Worm (Caenorhabditis elegans) whole organism, young adult: Measurements from ENCODE around the gene F37C4.8.

Source experiments
- B0035.1 ChIP-seq: sonication (generic microtip); optimal IDR thresholded peaks from 2 replicates; lab custom pipeline; 2016; ENCODE audit warnings: missing genetic modification characterization, mild to moderate bottlenecking, missing compliant biosample characterization, missing genotype, missing genetic modification reagents
- fkh-3 ChIP-seq: sonication (generic microtip); optimal IDR thresholded peaks from 2 replicates; lab custom pipeline; 2016; ENCODE audit warnings: mild to moderate bottlenecking, missing genetic modification characterization, missing compliant biosample characterization
- hlh-12 ChIP-seq: sonication (generic microtip); optimal IDR thresholded peaks from 2 replicates; lab custom pipeline; 2016; ENCODE audit warnings: missing genetic modification characterization, missing compliant biosample characterization
- sea-2 ChIP-seq: fragments of 200-800 bp; sonication (Bioruptor generic); IDR thresholded peaks from 2 replicates; pipeline ENCODE4 v1.3.6; 2022; ENCODE audit warnings: missing genetic modification characterization, missing compliant biosample characterization
- snpc-1.1 ChIP-seq: sonication (generic microtip); optimal IDR thresholded peaks from 2 replicates; lab custom pipeline; 2017; ENCODE audit warnings: missing genetic modification characterization, mild to moderate bottlenecking, missing compliant biosample characterization, antibody characterized with exemption, moderate library complexity, missing genotype, missing genetic modification reagents; ENCODE audit not compliant: insufficient read depth
- snpc-4 ChIP-seq, 5 experiments: fragments of 150-350 bp in 1 of 5; sonication (generic microtip) in 4 of 5; optimal IDR thresholded peaks; 2 replicates each; lab custom pipeline; 2014 to 2018; ENCODE audit warnings: missing genetic modification characterization in 5 of 5, missing biosample characterization in 3 of 5, antibody characterized with exemption in 2 of 5, mild to moderate bottlenecking in 2 of 5, missing compliant biosample characterization in 2 of 5, missing genotype in 2 of 5, moderate library complexity in 2 of 5, missing genetic modification reagents in 1 of 5
- unc-130 ChIP-seq: sonication (generic microtip); optimal IDR thresholded peaks from 2 replicates; lab custom pipeline; 2016; ENCODE audit warnings: missing genetic modification reagents, missing genetic modification characterization, missing compliant biosample characterization

ce11 chrIV:3907506-3908188 is 26.6 kb upstream of the F37C4.8 start, which contains the start of the genes F56D6.22 and F56D6.12:
- TF ChIP-seq sea-2 (GFP tag; lab: Robert Waterston, UW), result no peak
- no peak for TF ChIP-seq fkh-3 (tag; lab: Kevin White, UChicago)
- no peak for TF ChIP-seq hlh-12 (tag; lab: Kevin White, UChicago)
- TF ChIP-seq B0035.1, result no peak
- no peak for TF ChIP-seq snpc-4 (GFP tag; optimal IDR thresholded peaks at IDR 0.05; lab: Kevin White, UChicago)
- no peak for TF ChIP-seq snpc-4 (tag; optimal IDR thresholded peaks at IDR 0.05; lab: Kevin White, UChicago)
- no peak for TF ChIP-seq unc-130 (GFP tag; lab: Kevin White, UChicago)
- no peak for TF ChIP-seq snpc-1.1 (tag; lab: Kevin White, UChicago)
